Worm (Caenorhabditis elegans): ENCODE results near the gene F11A5.9.

Gene F11A5.9

DNA sequence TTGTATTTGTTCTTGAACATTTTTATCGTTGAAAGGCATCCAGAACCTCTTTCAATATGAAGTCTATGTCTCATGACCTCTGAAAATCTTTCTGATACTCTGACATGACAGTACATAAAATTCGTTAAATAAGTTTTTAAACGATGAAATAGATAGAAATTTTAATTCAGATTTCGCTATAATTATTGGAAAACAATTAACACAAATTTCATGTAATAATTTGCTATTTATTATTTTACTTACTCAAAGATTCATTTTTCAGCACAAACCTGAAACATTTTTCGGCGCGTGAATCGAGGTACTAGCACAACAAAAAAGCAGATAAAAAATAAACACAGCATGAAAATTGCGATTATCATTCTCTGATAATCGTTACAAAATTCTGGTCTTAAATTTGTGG is 51.8 kb downstream of the F11A5.9 start, which contains the start of gene T13F3.4:
TSS of gene T13F3.4 (minus strand) at position 101 of the 400 bp plus-strand sequence.
- TF ChIP-seq R02D3.7 (tag; optimal IDR thresholded peaks at IDR 0.05): no peak
- TF ChIP-seq jun-1 (tag; optimal IDR thresholded peaks at IDR 0.05): no peak
- TF ChIP-seq lin-15B (tag; optimal IDR thresholded peaks at IDR 0.05): no peak
